Worm (Caenorhabditis elegans) whole organism, mixed stage, embryonic: ENCODE data around the gene blos-4.

Source experiments
- blmp-1 ChIP-seq: fragments of 150-350 bp; optimal IDR thresholded peaks from 2 replicates; lab custom pipeline; 2014; ENCODE audit warnings: missing biosample characterization, missing genetic modification characterization
- drap-1 ChIP-seq: fragments of 200-800 bp; sonication (Bioruptor generic); optimal IDR thresholded peaks from 3 replicates; lab custom pipeline; 2018; ENCODE audit warnings: mild to moderate bottlenecking, missing genetic modification characterization, missing compliant biosample characterization
- elt-1 ChIP-seq: sonication (generic microtip); optimal IDR thresholded peaks from 2 replicates; lab custom pipeline; 2017; ENCODE audit warnings: missing genetic modification characterization, mild to moderate bottlenecking, missing compliant biosample characterization, antibody characterized with exemption, moderate library complexity, borderline replicate concordance; ENCODE audit not compliant: insufficient read depth
- elt-3 ChIP-seq: fragments of 150-350 bp; optimal IDR thresholded peaks from 2 replicates; lab custom pipeline; 2014; ENCODE audit warnings: missing biosample characterization, missing genetic modification characterization
- ham-2 ChIP-seq: fragments of 200-800 bp; sonication (Bioruptor generic); optimal IDR thresholded peaks from 2 replicates; lab custom pipeline; 2018; ENCODE audit warnings: mild to moderate bottlenecking, missing genetic modification characterization, missing compliant biosample characterization
- lin-13 ChIP-seq: fragments of 150-350 bp; optimal IDR thresholded peaks from 2 replicates; lab custom pipeline; 2014; ENCODE audit warnings: missing biosample characterization, missing genetic modification characterization
- lsy-2 ChIP-seq: fragments of 150-350 bp; optimal IDR thresholded peaks from 2 replicates; lab custom pipeline; 2014; ENCODE audit warnings: missing biosample characterization, missing genetic modification characterization
- nhr-12 ChIP-seq: fragments of 150-350 bp; optimal IDR thresholded peaks from 2 replicates; lab custom pipeline; 2014; ENCODE audit warnings: missing biosample characterization, missing genetic modification characterization
- nhr-237 ChIP-seq: fragments of 150-350 bp; optimal IDR thresholded peaks from 2 replicates; lab custom pipeline; 2014; ENCODE audit warnings: missing biosample characterization, missing genetic modification characterization
- nhr-28 ChIP-seq: fragments of 150-350 bp; optimal IDR thresholded peaks from 2 replicates; lab custom pipeline; 2014; ENCODE audit warnings: missing biosample characterization, missing genetic modification characterization
- pha-4 ChIP-seq: fragments of 150-350 bp; optimal IDR thresholded peaks from 2 replicates; lab custom pipeline; 2018; ENCODE audit warnings: missing biosample characterization, missing genetic modification reagents, missing genetic modification characterization
- snpc-4 ChIP-seq: fragments of 150-350 bp; optimal IDR thresholded peaks from 2 replicates; lab custom pipeline; 2014; ENCODE audit warnings: missing biosample characterization, missing genetic modification characterization
- unc-62 ChIP-seq: fragments of 150-350 bp; optimal IDR thresholded peaks from 2 replicates; lab custom pipeline; 2014; ENCODE audit warnings: missing biosample characterization, missing genetic modification reagents, missing genetic modification characterization
- ztf-11 ChIP-seq: fragments of 150-350 bp; optimal IDR thresholded peaks from 2 replicates; lab custom pipeline; 2014; ENCODE audit warnings: missing biosample characterization, missing genetic modification characterization

DNA sequence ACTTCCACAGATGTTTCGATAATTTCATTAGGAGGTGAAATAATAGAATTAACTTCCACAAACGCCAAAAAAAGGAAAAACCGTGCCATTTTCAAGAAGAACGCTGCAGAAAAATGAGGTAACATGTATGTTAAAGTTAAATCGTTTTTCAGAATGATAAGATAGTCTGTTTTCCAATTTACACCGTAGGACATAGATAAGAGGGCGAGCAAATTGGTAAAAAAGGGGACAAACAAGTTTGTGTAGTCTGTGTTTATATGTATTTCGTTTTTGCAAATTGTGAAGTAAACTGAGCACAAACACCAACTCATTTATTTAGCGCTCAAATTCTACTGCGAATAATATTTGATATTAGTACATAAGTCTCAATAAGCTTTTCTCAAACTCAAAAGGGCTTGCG lies 14.8 kb downstream of the blos-4 start, which contains the start of gene F13H8.11:
- TF ChIP-seq nhr-237 (tag; lab: Kevin White, UChicago), result no peak
- TF ChIP-seq nhr-28 (tag; lab: Kevin White, UChicago), result no peak
- no peak for TF ChIP-seq lsy-2
- TF ChIP-seq elt-1 (tag; lab: Kevin White, UChicago), result no peak
- no peak for TF ChIP-seq ztf-11 (tag; lab: Kevin White, UChicago)
- TF ChIP-seq nhr-12 (tag; lab: Kevin White, UChicago), result no peak
- no peak for TF ChIP-seq lin-13 (tag; lab: Kevin White, UChicago)
- TF ChIP-seq unc-62 (GFP tag; lab: Kevin White, UChicago), result no peak
- no peak for TF ChIP-seq elt-3 (tag; lab: Kevin White, UChicago)
- no peak for TF ChIP-seq ham-2 (GFP tag; lab: Kevin White, UChicago)
- TF ChIP-seq blmp-1 (tag; lab: Kevin White, UChicago), result no peak
- TF ChIP-seq drap-1 (GFP tag; lab: Kevin White, UChicago), result no peak
- no peak for TF ChIP-seq snpc-4 (tag; lab: Kevin White, UChicago)
- no peak for TF ChIP-seq pha-4
